Fruit fly (Drosophila melanogaster) whole organism, embryonic: ENCODE results near the gene CG42399.
A peak's percentile ranks its signal among the peaks of the same experiment; 100 is the strongest.

Source experiments
- Awh ChIP-seq: fragments of 200-800 bp; sonication (Bioruptor generic); IDR thresholded peaks from 2 replicates; pipeline ENCODE4, ENCODE4 v1.3.6; 2022; ENCODE audit warnings: missing biosample characterization, missing genetic modification characterization
- CG12155 ChIP-seq: fragments of 200-800 bp; sonication (Bioruptor generic); optimal IDR thresholded peaks from 3 replicates; lab custom pipeline; 2016; ENCODE audit warnings: missing biosample characterization, missing genetic modification characterization
- CG12659 ChIP-seq: fragments of 200-800 bp; sonication (Bioruptor generic); optimal IDR thresholded peaks from 3 replicates; lab custom pipeline; 2017; ENCODE audit warnings: mild to moderate bottlenecking, missing biosample characterization, missing genetic modification reagents, missing genetic modification characterization
- CG17385 ChIP-seq: fragments of 200-800 bp; sonication (Bioruptor generic); optimal IDR thresholded peaks from 3 replicates; lab custom pipeline; 2018; ENCODE audit warnings: missing biosample characterization, mild to moderate bottlenecking, missing genetic modification characterization
- CG17612 ChIP-seq: fragments of 200-800 bp; sonication (Bioruptor generic); IDR thresholded peaks from 2 replicates; pipeline ENCODE4 v1.3.6; 2022; ENCODE audit warnings: missing biosample characterization, missing genetic modification characterization
- CG18011 ChIP-seq: fragments of 200-800 bp; sonication (Bioruptor generic); optimal IDR thresholded peaks from 2 replicates; lab custom pipeline; 2017; ENCODE audit warnings: missing biosample characterization, missing genetic modification characterization, mild to moderate bottlenecking, moderate library complexity, missing genotype
- CG18262 ChIP-seq: fragments of 200-800 bp; optimal IDR thresholded peaks from 3 replicates; lab custom pipeline; 2019; ENCODE audit warnings: missing biosample characterization, mild to moderate bottlenecking, missing genetic modification characterization, moderate library complexity
- CG32772 ChIP-seq: fragments of 200-800 bp; sonication (Bioruptor generic); IDR thresholded peaks from 2 replicates; pipeline ENCODE4 v1.3.6; 2022; ENCODE audit warnings: missing biosample characterization, missing genetic modification characterization
- CG4854 ChIP-seq: fragments of 200-800 bp; sonication (Bioruptor generic); optimal IDR thresholded peaks from 2 replicates; lab custom pipeline; 2016; ENCODE audit warnings: missing biosample characterization, missing genetic modification characterization, inconsistent platforms
- CG6272 ChIP-seq: fragments of 200-800 bp; sonication (Bioruptor generic); IDR thresholded peaks from 2 replicates; pipeline ENCODE4 v1.3.6; 2022; ENCODE audit warnings: missing biosample characterization, missing genetic modification characterization
- CG8281 ChIP-seq: fragments of 200-800 bp; sonication (Bioruptor generic); optimal IDR thresholded peaks from 2 replicates; lab custom pipeline; 2018; ENCODE audit warnings: missing biosample characterization, mild to moderate bottlenecking, missing genetic modification characterization, moderate library complexity
- CG8290 ChIP-seq, 3 experiments: fragments of 200-800 bp; sonication (Bioruptor generic); optimal IDR thresholded peaks; 2 replicates each; lab custom pipeline; 2016 to 2019; ENCODE audit warnings: missing biosample characterization in 3 of 3, missing genetic modification characterization in 3 of 3, mild to moderate bottlenecking in 2 of 3, moderate library complexity in 1 of 3
- CTCF ChIP-seq: fragments of 200-800 bp; sonication (Bioruptor generic); optimal IDR thresholded peaks from 2 replicates; lab custom pipeline; 2017; ENCODE audit warnings: missing biosample characterization, mild to moderate bottlenecking, missing genetic modification characterization, moderate library complexity
- Chrac-16 ChIP-seq: fragments of 200-800 bp; sonication (Bioruptor generic); optimal IDR thresholded peaks from 3 replicates; lab custom pipeline; 2016; ENCODE audit warnings: missing biosample characterization, missing genetic modification characterization
- CoRest ChIP-seq: fragments of 200-800 bp; sonication (Bioruptor generic); optimal IDR thresholded peaks from 3 replicates; lab custom pipeline; 2018; ENCODE audit warnings: missing biosample characterization, mild to moderate bottlenecking, missing genetic modification characterization, moderate library complexity
- Ets65A ChIP-seq: fragments of 200-800 bp; sonication (Bioruptor generic); peaks from one replicate; lab custom pipeline; 2016; ENCODE audit warnings: missing biosample characterization, missing genetic modification characterization
- GATAe ChIP-seq: fragments of 200-800 bp; sonication (Bioruptor generic); conservative IDR thresholded peaks from 2 replicates; pipeline ENCODE4 v1.3.6; 2022; ENCODE audit warnings: missing biosample characterization, missing genetic modification characterization
- HLH3B ChIP-seq: fragments of 200-800 bp; sonication (Bioruptor generic); IDR thresholded peaks from 2 replicates; pipeline ENCODE4 v1.3.6; 2022; ENCODE audit warnings: missing biosample characterization, missing genetic modification characterization
- HLH54F ChIP-seq: fragments of 200-800 bp; sonication (Bioruptor generic); optimal IDR thresholded peaks from 3 replicates; lab custom pipeline; 2016; ENCODE audit warnings: missing biosample characterization, missing genetic modification characterization
- Hmr ChIP-seq: fragments of 200-800 bp; sonication (Bioruptor generic); optimal IDR thresholded peaks from 3 replicates; lab custom pipeline; 2017; ENCODE audit warnings: mild to moderate bottlenecking, missing biosample characterization, missing genetic modification reagents, missing genetic modification characterization
- Myb ChIP-seq: fragments of 200-800 bp; sonication (Bioruptor generic); optimal IDR thresholded peaks from 2 replicates; lab custom pipeline; 2016; ENCODE audit warnings: missing biosample characterization, missing genetic modification characterization
- NC2α ChIP-seq: fragments of 200-800 bp; sonication (Bioruptor generic); optimal IDR thresholded peaks from 2 replicates; lab custom pipeline; 2016; ENCODE audit warnings: missing biosample characterization, missing genetic modification characterization
- NFAT ChIP-seq: fragments of 200-800 bp; sonication (Bioruptor generic); IDR thresholded peaks from 2 replicates; pipeline ENCODE4 v1.3.6; 2022; ENCODE audit warnings: missing biosample characterization, missing genetic modification characterization
- Optix ChIP-seq: fragments of 200-800 bp; sonication (Bioruptor generic); IDR thresholded peaks from 3 replicates; pipeline ENCODE4 v1.3.6; 2022; ENCODE audit warnings: missing biosample characterization, missing genetic modification characterization
- Ravus ChIP-seq: fragments of 200-800 bp; sonication (Bioruptor generic); IDR thresholded peaks from 2 replicates; pipeline ENCODE4 v1.3.6; 2022; ENCODE audit warnings: missing biosample characterization, missing genetic modification characterization
- Rx ChIP-seq: fragments of 200-800 bp; sonication (Bioruptor generic); IDR thresholded peaks from 2 replicates; pipeline ENCODE4 v1.3.6; 2022; ENCODE audit warnings: missing biosample characterization, missing genetic modification characterization
- Xrp1 ChIP-seq: fragments of 200-800 bp; sonication (Bioruptor generic); IDR thresholded peaks from 2 replicates; pipeline ENCODE4 v1.3.6; 2022; ENCODE audit warnings: missing biosample characterization, missing genetic modification characterization
- al ChIP-seq: fragments of 200-800 bp; sonication (Bioruptor generic); IDR thresholded peaks from 2 replicates; pipeline ENCODE4 v1.3.6; 2022; ENCODE audit warnings: missing biosample characterization, missing genetic modification characterization
- amos ChIP-seq: fragments of 200-800 bp; sonication (Bioruptor generic); IDR thresholded peaks from 2 replicates; pipeline ENCODE4 v1.3.6; 2022; ENCODE audit warnings: missing biosample characterization, missing genetic modification characterization; ENCODE audit not compliant: partially characterized antibody
- ap ChIP-seq: fragments of 200-800 bp; sonication (Bioruptor generic); IDR thresholded peaks from 2 replicates; pipeline ENCODE4 v1.3.6; 2022; ENCODE audit warnings: missing biosample characterization, missing genetic modification characterization
- cad ChIP-seq: fragments of >200 bp; optimal IDR thresholded peaks from 2 replicates; lab custom pipeline; 2017; ENCODE audit warnings: missing biosample characterization, missing genetic modification characterization
- cg ChIP-seq: fragments of 200-800 bp; sonication (Bioruptor generic); optimal IDR thresholded peaks from 3 replicates; lab custom pipeline; 2019; ENCODE audit warnings: missing biosample characterization, mild to moderate bottlenecking, missing genetic modification characterization, moderate library complexity
- chinmo ChIP-seq: fragments of 200-800 bp; sonication (Bioruptor generic); IDR thresholded peaks from 4 replicates; pipeline ENCODE4 v1.3.6; 2022; ENCODE audit warnings: missing biosample characterization, missing genetic modification characterization; ENCODE audit not compliant: partially characterized antibody
- dmrt11E ChIP-seq: fragments of 200-800 bp; sonication (Bioruptor generic); optimal IDR thresholded peaks from 3 replicates; lab custom pipeline; 2018; ENCODE audit warnings: missing biosample characterization, mild to moderate bottlenecking, missing genetic modification characterization, moderate library complexity
- emc ChIP-seq: fragments of 200-800 bp; sonication (Bioruptor generic); optimal IDR thresholded peaks from 2 replicates; lab custom pipeline; 2016; ENCODE audit warnings: missing biosample characterization, missing genetic modification characterization
- en ChIP-seq: fragments of 200-800 bp; sonication (Bioruptor generic); optimal IDR thresholded peaks from 2 replicates; lab custom pipeline; 2016; ENCODE audit warnings: missing biosample characterization, missing genetic modification characterization
- ewg ChIP-seq: fragments of 200-800 bp; sonication (Bioruptor generic); optimal IDR thresholded peaks from 3 replicates; lab custom pipeline; 2017; ENCODE audit warnings: mild to moderate bottlenecking, missing biosample characterization, missing genetic modification reagents, missing genetic modification characterization
- exex ChIP-seq: fragments of 200-800 bp; sonication (Bioruptor generic); optimal IDR thresholded peaks from 4 replicates; lab custom pipeline; 2018; ENCODE audit warnings: missing biosample characterization, mild to moderate bottlenecking, missing genetic modification characterization, moderate library complexity
- ftz-f1 ChIP-seq: fragments of 200-800 bp; sonication (Bioruptor generic); optimal IDR thresholded peaks from 2 replicates; lab custom pipeline; 2016; ENCODE audit warnings: missing biosample characterization, missing genetic modification characterization
- gem ChIP-seq: fragments of 200-800 bp; sonication (Bioruptor generic); optimal IDR thresholded peaks from 2 replicates; lab custom pipeline; 2019; ENCODE audit warnings: missing biosample characterization, mild to moderate bottlenecking, missing genetic modification characterization, moderate library complexity
- h ChIP-seq: fragments of >200 bp; optimal IDR thresholded peaks from 2 replicates; lab custom pipeline; 2017
- jumu ChIP-seq: fragments of 200-800 bp; sonication (Bioruptor generic); optimal IDR thresholded peaks from 3 replicates; lab custom pipeline; 2016; ENCODE audit warnings: missing biosample characterization, missing genetic modification characterization
- lab ChIP-seq: fragments of 200-800 bp; sonication (Bioruptor generic); optimal IDR thresholded peaks from 3 replicates; lab custom pipeline; 2017; ENCODE audit warnings: missing biosample characterization, missing genetic modification characterization, mild to moderate bottlenecking, moderate library complexity, missing genetic modification reagents
- pb ChIP-seq: fragments of 200-800 bp; sonication (Bioruptor generic); optimal IDR thresholded peaks from 3 replicates; lab custom pipeline; 2016; ENCODE audit warnings: missing biosample characterization, missing genetic modification characterization
- sens ChIP-seq: fragments of 200-800 bp; sonication (Bioruptor generic); peaks from one replicate; lab custom pipeline; 2016; ENCODE audit warnings: missing biosample characterization, missing genetic modification characterization
- sr ChIP-seq: fragments of 200-800 bp; sonication (Bioruptor generic); IDR thresholded peaks from 3 replicates; pipeline ENCODE4 v1.3.6; 2022; ENCODE audit warnings: missing biosample characterization, missing genetic modification characterization
- ssp ChIP-seq: fragments of 200-800 bp; sonication (Bioruptor generic); IDR thresholded peaks from 2 replicates; pipeline ENCODE4 v1.3.6; 2022; ENCODE audit warnings: missing biosample characterization, missing genetic modification characterization
- tio ChIP-seq: fragments of 200-800 bp; sonication (Bioruptor generic); optimal IDR thresholded peaks from 2 replicates; lab custom pipeline; 2017; ENCODE audit warnings: missing biosample characterization, missing genetic modification characterization, inconsistent platforms
- tll ChIP-seq, 2 experiments: fragments of 200-800 bp in 1 of 2; fragments of >200 bp in 1 of 2; sonication (Bioruptor generic) in 1 of 2; optimal IDR thresholded peaks; 2 replicates each; lab custom pipeline; 2017 to 2019; ENCODE audit warnings: missing biosample characterization in 2 of 2, missing genetic modification characterization in 2 of 2, mild to moderate bottlenecking in 1 of 2, moderate library complexity in 1 of 2
- trh ChIP-seq: fragments of 200-800 bp; sonication (Bioruptor generic); optimal IDR thresholded peaks from 2 replicates; lab custom pipeline; 2016; ENCODE audit warnings: missing biosample characterization, missing genetic modification characterization
- ttk ChIP-seq: fragments of 200-800 bp; sonication (Bioruptor generic); IDR thresholded peaks from 2 replicates; pipeline ENCODE4 v2.1.2; 2022; ENCODE audit warnings: missing biosample characterization, missing genetic modification characterization
- usp ChIP-seq: fragments of >200 bp; optimal IDR thresholded peaks from 2 replicates; lab custom pipeline; 2017; ENCODE audit warnings: missing biosample characterization, missing genetic modification characterization

The CG42399 gene

DNA sequence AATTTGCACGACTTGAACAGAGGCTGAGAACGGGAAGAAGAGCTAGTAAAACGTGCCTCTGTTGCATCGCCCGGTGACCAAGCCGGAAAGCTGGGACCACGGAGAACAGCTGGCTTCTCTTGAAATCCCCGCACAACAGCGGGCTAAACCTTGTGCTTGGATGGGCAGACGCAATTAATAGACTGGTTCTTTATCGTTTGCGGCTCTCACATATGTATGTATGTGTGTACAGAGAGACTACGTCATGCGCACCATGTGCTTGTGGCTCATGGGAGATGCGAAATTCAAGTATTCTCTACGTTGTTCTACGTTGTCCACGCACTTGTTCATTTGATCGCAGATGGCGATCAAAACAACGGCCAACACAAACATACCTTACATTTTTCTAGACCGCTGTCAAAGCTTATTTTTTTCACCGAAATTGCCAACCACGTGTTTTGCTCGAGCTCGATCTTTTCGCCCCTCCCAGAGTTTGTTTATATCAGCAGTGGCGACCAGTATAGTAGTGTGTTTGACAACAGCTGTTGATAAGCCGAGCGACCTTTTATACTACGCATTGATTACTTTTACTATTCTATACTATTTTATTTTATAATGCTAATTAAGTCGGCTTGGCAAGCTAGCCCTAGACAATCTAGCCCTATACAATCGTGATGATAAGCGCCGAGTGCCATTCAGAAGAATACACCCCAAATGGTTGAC is 43.9 kb downstream of the CG42399 start (continued):
- no peak for TF ChIP-seq Xrp1 (GFP tag; lab: Robert Waterston, UW)
- no peak for TF ChIP-seq sr
- peak; percentile 1 for TF ChIP-seq ftz-f1 (GFP tag; lab: Kevin White, UChicago)
- peak; percentile 67 for TF ChIP-seq cg (GFP tag; lab: Kevin White, UChicago)
- no peak for TF ChIP-seq Chrac-16 (GFP tag; lab: Kevin White, UChicago)
- no peak for TF ChIP-seq cad (GFP tag; lab: Kevin White, UChicago)
- TF ChIP-seq Optix (GFP tag; lab: Robert Waterston, UW): no peak
- peak; percentile 84 for TF ChIP-seq exex (tag; lab: Kevin White, UChicago)
- TF ChIP-seq trh (GFP tag; lab: Kevin White, UChicago): no peak
- no peak for TF ChIP-seq gem
- TF ChIP-seq lab (GFP tag; lab: Kevin White, UChicago): peak; percentile 41
- TF ChIP-seq NC2α (GFP tag; lab: Kevin White, UChicago): no peak
- no peak for TF ChIP-seq ap (GFP tag; lab: Robert Waterston, UW)
- no peak for TF ChIP-seq ttk
- no peak for TF ChIP-seq CG17612
- TF ChIP-seq CTCF (GFP tag; lab: Kevin White, UChicago): no peak
- TF ChIP-seq Rx: no peak
- TF ChIP-seq CG18011 (GFP tag; lab: Kevin White, UChicago): no peak
- no peak for TF ChIP-seq CG8290 (GFP tag; optimal IDR thresholded peaks at IDR 0.05; lab: Kevin White, UChicago)
- TF ChIP-seq CG8290 (tag; optimal IDR thresholded peaks at IDR 0.05; lab: Kevin White, UChicago): no peak
- no peak for TF ChIP-seq HLH54F (GFP tag; lab: Kevin White, UChicago)
- no peak for TF ChIP-seq CG32772 (GFP tag; lab: Robert Waterston, UW)
- no peak for TF ChIP-seq HLH3B (GFP tag; lab: Robert Waterston, UW)
- no peak for TF ChIP-seq pb
- no peak for TF ChIP-seq h (lab: Kevin White, UChicago)
- no peak for TF ChIP-seq ssp (GFP tag; lab: Robert Waterston, UW)
- TF ChIP-seq Ets65A (GFP tag; lab: Kevin White, UChicago): no peak
- no peak for TF ChIP-seq usp
- no peak for TF ChIP-seq Awh (GFP tag; lab: Robert Waterston, UW)
- TF ChIP-seq CG12659 (GFP tag; lab: Kevin White, UChicago): no peak
- TF ChIP-seq Ravus: no peak
- no peak for TF ChIP-seq Hmr (GFP tag; lab: Kevin White, UChicago)
- no peak for TF ChIP-seq GATAe (GFP tag; lab: Robert Waterston, UW)
- no peak for TF ChIP-seq CG12155 (GFP tag; lab: Kevin White, UChicago)
- TF ChIP-seq ewg (GFP tag; lab: Kevin White, UChicago): peak; percentile 57
- no peak for TF ChIP-seq emc
- no peak for TF ChIP-seq en
- TF ChIP-seq sens: peak; percentile 3
- no peak for TF ChIP-seq jumu (GFP tag; lab: Kevin White, UChicago)
- 0 out of 2 replicates have a peak, but pooled peaks have one; percentile 18 for TF ChIP-seq amos (GFP tag; lab: Robert Waterston, UW)
- TF ChIP-seq CG6272 (GFP tag; lab: Robert Waterston, UW): no peak
- TF ChIP-seq tll (GFP tag; optimal IDR thresholded peaks at IDR 0.05; lab: Kevin White, UChicago): no peak
- TF ChIP-seq Myb (GFP tag; lab: Kevin White, UChicago): no peak
- TF ChIP-seq CG18262 (tag; lab: Kevin White, UChicago): no peak
- no peak for TF ChIP-seq NFAT
- TF ChIP-seq dmrt11E: no peak
- no peak for TF ChIP-seq tio
- TF ChIP-seq CG4854: no peak
- no peak for TF ChIP-seq CG17385 (GFP tag; lab: Kevin White, UChicago)
- no peak for TF ChIP-seq CoRest
- no peak for TF ChIP-seq al
- TF ChIP-seq chinmo (GFP tag; lab: Robert Waterston, UW): peak; percentile 86; the same call in 3 of the 4 replicates
- no peak for TF ChIP-seq CG8281 (tag; lab: Kevin White, UChicago)
